Fruit fly (Drosophila melanogaster) whole organism, embryonic: Measurements from ENCODE around the gene Xe7.

Source experiments
- ATbp ChIP-seq: fragments of 200-800 bp; sonication (Bioruptor generic); optimal IDR thresholded peaks from 2 replicates; lab custom pipeline; 2017; ENCODE audit warnings: missing biosample characterization, mild to moderate bottlenecking, missing genetic modification characterization, missing genetic modification reagents
- Aef1 ChIP-seq: fragments of 200-800 bp; sonication (Bioruptor generic); IDR thresholded peaks from 3 replicates; pipeline ENCODE4 v1.3.6; 2022; ENCODE audit warnings: missing biosample characterization, missing genetic modification characterization
- Atf-2 ChIP-seq: fragments of 200-800 bp; sonication (Bioruptor generic); optimal IDR thresholded peaks from 2 replicates; lab custom pipeline; 2016; ENCODE audit warnings: missing biosample characterization, missing genetic modification characterization
- B-H1 ChIP-seq: fragments of 200-800 bp; sonication (Bioruptor generic); IDR thresholded peaks from 3 replicates; pipeline ENCODE4 v1.3.6; 2022; ENCODE audit warnings: missing biosample characterization, missing genetic modification characterization
- CG10274 ChIP-seq: fragments of 200-800 bp; sonication (Bioruptor generic); optimal IDR thresholded peaks from 3 replicates; lab custom pipeline; 2017; ENCODE audit warnings: missing biosample characterization, mild to moderate bottlenecking, missing genetic modification characterization
- CG10321 ChIP-seq: fragments of 200-800 bp; sonication (Bioruptor generic); IDR thresholded peaks from 2 replicates; pipeline ENCODE4 v1.3.6; 2022; ENCODE audit warnings: missing biosample characterization, missing genetic modification characterization
- CG11247 ChIP-seq: fragments of 200-800 bp; sonication (Bioruptor generic); IDR thresholded peaks from 2 replicates; pipeline ENCODE4 v1.3.6; 2022; ENCODE audit warnings: missing biosample characterization, missing genetic modification characterization
- CG12299 ChIP-seq: fragments of 200-800 bp; sonication (Bioruptor generic); optimal IDR thresholded peaks from 2 replicates; lab custom pipeline; 2018; ENCODE audit warnings: missing biosample characterization, mild to moderate bottlenecking, missing genetic modification characterization
- CG13287 ChIP-seq: fragments of 200-800 bp; sonication (Bioruptor generic); IDR thresholded peaks from 2 replicates; pipeline ENCODE4 v1.3.6; 2022; ENCODE audit warnings: missing biosample characterization, missing genetic modification characterization; ENCODE audit not compliant: partially characterized antibody
- CG13624 ChIP-seq: fragments of 200-800 bp; sonication (Bioruptor generic); optimal IDR thresholded peaks from 2 replicates; lab custom pipeline; 2016; ENCODE audit warnings: missing biosample characterization, missing genetic modification characterization
- CG14014 ChIP-seq: fragments of 200-800 bp; sonication (Bioruptor generic); IDR thresholded peaks from 2 replicates; pipeline ENCODE4 v1.3.6; 2022; ENCODE audit warnings: missing biosample characterization, missing genetic modification characterization
- CG1647 ChIP-seq: fragments of 200-800 bp; sonication (Bioruptor generic); optimal IDR thresholded peaks from 3 replicates; lab custom pipeline; 2016; ENCODE audit warnings: missing biosample characterization, missing genetic modification characterization
- CG17328 ChIP-seq: fragments of 200-800 bp; sonication (Bioruptor generic); IDR thresholded peaks from 2 replicates; pipeline ENCODE4 v1.3.6; 2022; ENCODE audit warnings: missing biosample characterization, missing genetic modification characterization
- CG18764 ChIP-seq: fragments of 200-800 bp; sonication (Bioruptor generic); optimal IDR thresholded peaks from 3 replicates; lab custom pipeline; 2016; ENCODE audit warnings: missing biosample characterization, missing genetic modification characterization
- CG2129 ChIP-seq: fragments of 200-800 bp; sonication (Bioruptor generic); IDR thresholded peaks from 2 replicates; pipeline ENCODE4 v1.3.6; 2022; ENCODE audit warnings: missing biosample characterization, missing genetic modification characterization; ENCODE audit not compliant: partially characterized antibody
- CG2712 ChIP-seq: fragments of 200-800 bp; optimal IDR thresholded peaks from 3 replicates; lab custom pipeline; 2019; ENCODE audit warnings: missing biosample characterization, mild to moderate bottlenecking, missing genetic modification characterization, moderate library complexity
- CG2875 ChIP-seq: fragments of 200-800 bp; sonication (Bioruptor generic); optimal IDR thresholded peaks from 2 replicates; lab custom pipeline; 2017; ENCODE audit warnings: missing biosample characterization, mild to moderate bottlenecking, missing genetic modification characterization, missing genetic modification reagents
- CG31224 ChIP-seq: fragments of 200-800 bp; sonication (Bioruptor generic); IDR thresholded peaks from 2 replicates; pipeline ENCODE4 v1.3.6; 2022; ENCODE audit warnings: missing biosample characterization, missing genetic modification characterization
- CG31365 ChIP-seq: fragments of 200-800 bp; sonication (Bioruptor generic); optimal IDR thresholded peaks from 2 replicates; lab custom pipeline; 2018; ENCODE audit warnings: missing biosample characterization, mild to moderate bottlenecking, missing genetic modification characterization
- CG31441 ChIP-seq: fragments of 200-800 bp; sonication (Bioruptor generic); IDR thresholded peaks from 2 replicates; pipeline ENCODE4 v1.3.6; 2022; ENCODE audit warnings: missing biosample characterization, missing genetic modification characterization
- CG3163 ChIP-seq: fragments of 200-800 bp; sonication (Bioruptor generic); optimal IDR thresholded peaks from 3 replicates; lab custom pipeline; 2016; ENCODE audit warnings: missing biosample characterization, missing genetic modification characterization
- CG32532 ChIP-seq: fragments of 200-800 bp; sonication (Bioruptor generic); IDR thresholded peaks from 2 replicates; pipeline ENCODE4 v1.3.6; 2022; ENCODE audit warnings: missing biosample characterization, missing genetic modification characterization
- CG6175 ChIP-seq: fragments of 200-800 bp; sonication (Bioruptor generic); IDR thresholded peaks from 3 replicates; pipeline ENCODE4 v1.3.6; 2022; ENCODE audit warnings: missing biosample characterization, missing genetic modification characterization
- CG8478 ChIP-seq: fragments of >200 bp; optimal IDR thresholded peaks from 2 replicates; lab custom pipeline; 2018
- CG9215 ChIP-seq: fragments of 200-800 bp; sonication (Bioruptor generic); IDR thresholded peaks from 2 replicates; pipeline ENCODE4 v1.3.6; 2022; ENCODE audit warnings: missing biosample characterization, missing genetic modification characterization
- CG9727 ChIP-seq: fragments of 200-800 bp; sonication (Bioruptor generic); optimal IDR thresholded peaks from 3 replicates; lab custom pipeline; 2017; ENCODE audit warnings: missing biosample characterization, mild to moderate bottlenecking, missing genetic modification characterization
- CG9876 ChIP-seq: fragments of 200-800 bp; sonication (Bioruptor generic); optimal IDR thresholded peaks from 2 replicates; lab custom pipeline; 2016; ENCODE audit warnings: missing biosample characterization, missing genetic modification characterization
- CTCF ChIP-seq: fragments of 200-800 bp; sonication (Bioruptor generic); optimal IDR thresholded peaks from 2 replicates; lab custom pipeline; 2017; ENCODE audit warnings: missing biosample characterization, mild to moderate bottlenecking, missing genetic modification characterization, moderate library complexity
- Camta ChIP-seq: fragments of 200-800 bp; sonication (Bioruptor generic); optimal IDR thresholded peaks from 2 replicates; lab custom pipeline; 2016; ENCODE audit warnings: missing biosample characterization, missing genetic modification characterization
- Dfd ChIP-seq, 2 experiments: fragments of >200 bp; optimal IDR thresholded peaks; 2 replicates each; lab custom pipeline; 2017; ENCODE audit warnings: missing biosample characterization in 2 of 2, missing genetic modification characterization in 2 of 2
- Doc3 ChIP-seq: fragments of 200-800 bp; sonication (Bioruptor generic); IDR thresholded peaks from 3 replicates; pipeline ENCODE4 v1.3.6; 2022; ENCODE audit warnings: missing biosample characterization, missing genetic modification characterization; ENCODE audit not compliant: partially characterized antibody
- Hmr ChIP-seq: fragments of 200-800 bp; sonication (Bioruptor generic); optimal IDR thresholded peaks from 3 replicates; lab custom pipeline; 2017; ENCODE audit warnings: mild to moderate bottlenecking, missing biosample characterization, missing genetic modification reagents, missing genetic modification characterization
- Meics ChIP-seq: fragments of 200-800 bp; sonication (Bioruptor generic); optimal IDR thresholded peaks from 2 replicates; lab custom pipeline; 2017; ENCODE audit warnings: missing biosample characterization, mild to moderate bottlenecking, missing genetic modification characterization
- Six4 ChIP-seq: fragments of 200-800 bp; sonication (Bioruptor generic); optimal IDR thresholded peaks from 2 replicates; lab custom pipeline; 2016; ENCODE audit warnings: missing biosample characterization, missing genetic modification characterization
- cas ChIP-seq: fragments of 200-800 bp; sonication (Bioruptor generic); IDR thresholded peaks from 2 replicates; pipeline ENCODE4 v1.3.6; 2022; ENCODE audit warnings: missing biosample characterization, missing genetic modification characterization
- caup ChIP-seq: fragments of 200-800 bp; sonication (Bioruptor generic); optimal IDR thresholded peaks from 3 replicates; lab custom pipeline; 2017; ENCODE audit warnings: missing biosample characterization, mild to moderate bottlenecking, missing genetic modification characterization, moderate library complexity; ENCODE audit not compliant: severe bottlenecking
- croc ChIP-seq: fragments of 200-800 bp; sonication (Bioruptor generic); conservative IDR thresholded peaks from 3 replicates; pipeline ENCODE4 v1.3.6; 2022; ENCODE audit warnings: missing biosample characterization, missing genetic modification characterization
- dan ChIP-seq: fragments of 200-800 bp; sonication (Bioruptor generic); IDR thresholded peaks from 2 replicates; pipeline ENCODE4 v1.3.6; 2022; ENCODE audit warnings: missing biosample characterization, missing genetic modification characterization
- disco-r ChIP-seq: fragments of 200-800 bp; sonication (Bioruptor generic); optimal IDR thresholded peaks from 2 replicates; lab custom pipeline; 2016; ENCODE audit warnings: missing biosample characterization, missing genetic modification characterization
- gsb-n ChIP-seq: fragments of 200-800 bp; sonication (Bioruptor generic); optimal IDR thresholded peaks from 3 replicates; lab custom pipeline; 2018; ENCODE audit warnings: missing biosample characterization, mild to moderate bottlenecking, missing genetic modification characterization
- jumu ChIP-seq: fragments of 200-800 bp; sonication (Bioruptor generic); optimal IDR thresholded peaks from 3 replicates; lab custom pipeline; 2016; ENCODE audit warnings: missing biosample characterization, missing genetic modification characterization
- lilli ChIP-seq: fragments of 200-800 bp; sonication (Bioruptor generic); optimal IDR thresholded peaks from 3 replicates; lab custom pipeline; 2016; ENCODE audit warnings: missing biosample characterization, missing genetic modification characterization
- prd ChIP-seq, 3 experiments: fragments of >200 bp in 2 of 3; fragments of 200-800 bp in 1 of 3; sonication (Bioruptor generic) in 1 of 3; optimal IDR thresholded peaks in 2 of 3; IDR thresholded peaks in 1 of 3; 2 replicates in 2 of 3; 3 replicates in 1 of 3; pipeline versions ENCODE4 v1.3.6 to Lab custom; 2017 to 2022; ENCODE audit warnings: missing biosample characterization in 1 of 3, missing genetic modification characterization in 1 of 3
- pros ChIP-seq: fragments of 200-800 bp; sonication (Bioruptor generic); optimal IDR thresholded peaks from 3 replicates; lab custom pipeline; 2019; ENCODE audit warnings: missing biosample characterization, mild to moderate bottlenecking, missing genetic modification characterization, moderate library complexity
- pzg ChIP-seq: fragments of 200-800 bp; sonication (Bioruptor generic); optimal IDR thresholded peaks from 3 replicates; lab custom pipeline; 2018; ENCODE audit warnings: missing biosample characterization, mild to moderate bottlenecking, missing genetic modification characterization, moderate library complexity
- sc ChIP-seq, 3 experiments: fragments of >200 bp in 2 of 3; fragments of 200-800 bp in 1 of 3; sonication (Bioruptor generic) in 1 of 3; optimal IDR thresholded peaks; 2 replicates in 2 of 3; 3 replicates in 1 of 3; lab custom pipeline; 2017; ENCODE audit warnings: mild to moderate bottlenecking in 1 of 3, missing biosample characterization in 1 of 3, missing genetic modification characterization in 1 of 3, missing genetic modification reagents in 1 of 3
- schlank ChIP-seq: fragments of 200-800 bp; sonication (Bioruptor generic); optimal IDR thresholded peaks from 2 replicates; lab custom pipeline; 2018; ENCODE audit warnings: missing biosample characterization, mild to moderate bottlenecking, missing genetic modification characterization
- slbo ChIP-seq: fragments of 200-800 bp; sonication (Bioruptor generic); IDR thresholded peaks from 2 replicates; pipeline ENCODE4 v1.3.6; 2022; ENCODE audit warnings: missing biosample characterization, missing genetic modification characterization
- tgo ChIP-seq: fragments of 200-800 bp; sonication (Bioruptor generic); IDR thresholded peaks from 3 replicates; pipeline ENCODE4 v1.3.6; 2022; ENCODE audit warnings: missing biosample characterization, missing genetic modification characterization
- zen ChIP-seq: fragments of 200-800 bp; sonication (Bioruptor generic); optimal IDR thresholded peaks from 3 replicates; lab custom pipeline; 2018; ENCODE audit warnings: missing biosample characterization, mild to moderate bottlenecking, missing genetic modification characterization, moderate library complexity

Xe7 gene

DNA sequence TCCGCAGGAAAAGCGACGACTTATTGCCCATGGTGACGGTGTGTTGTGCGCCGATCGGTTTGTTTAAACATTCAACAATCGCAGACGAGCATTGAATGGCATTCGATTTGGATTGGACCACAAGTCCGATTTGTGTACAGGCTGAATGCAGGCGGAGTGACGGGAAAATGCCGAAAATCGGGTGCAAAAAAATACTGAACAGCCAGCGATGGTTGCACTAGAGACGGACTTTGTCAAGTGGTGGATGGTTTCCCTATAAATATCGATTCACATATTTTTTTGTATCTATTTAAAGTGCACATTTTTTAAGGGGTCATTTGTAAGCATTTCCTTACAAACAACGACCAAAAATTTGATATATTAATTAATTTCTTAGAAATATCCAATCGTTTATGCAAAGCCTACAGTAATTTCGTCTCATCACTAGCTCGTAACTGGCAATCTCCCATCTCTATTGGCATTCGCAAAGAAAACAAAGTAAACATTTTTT is 14.4 kb downstream of the Xe7 start, which contains the start of the genes elm and MED27 (continued):
- TF ChIP-seq Hmr (peak; percentile 93), Six4 (GFP tag; lab: Kevin White, UChicago) (peak; percentile 85), CG10321 (GFP tag; lab: Robert Waterston, UW) (peak; percentile 48; the same call in 1 of the 2 replicates), CG31365 (tag; lab: Kevin White, UChicago) (no peak), CG6175 (GFP tag; lab: Robert Waterston, UW) (peak; percentile 77; the same call in 2 of the 3 replicates), pros (GFP tag; lab: Kevin White, UChicago) (peak; percentile 16), CG32532 (GFP tag; lab: Robert Waterston, UW) (peak; percentile 94), CG17328 (GFP tag; lab: Robert Waterston, UW) (peak; percentile 82), cas (GFP tag; lab: Robert Waterston, UW) (peak; percentile 86), Doc3 (GFP tag; lab: Robert Waterston, UW) (peak; percentile 96), lilli (peak; percentile 98), Atf-2 (GFP tag; lab: Kevin White, UChicago) (peak; percentile 92), CG9876 (GFP tag; lab: Kevin White, UChicago) (peak; percentile 80), CG13287 (GFP tag; lab: Robert Waterston, UW) (peak; percentile 95), CG2712 (tag; lab: Kevin White, UChicago) (peak; percentile 95), prd (optimal IDR thresholded peaks at IDR 0.05; lab: Kevin White, UChicago) (no peak), prd (GFP tag; IDR thresholded peaks at IDR 0.05; lab: Robert Waterston, UW) (peak; percentile 98), CG13624 (peak; percentile 94), ATbp (GFP tag; lab: Kevin White, UChicago) (peak; percentile 68), sc (optimal IDR thresholded peaks at IDR 0.05; lab: Kevin White, UChicago) (no peak), sc (GFP tag; optimal IDR thresholded peaks at IDR 0.05; lab: Kevin White, UChicago) (peak; percentile 71), CTCF (GFP tag; lab: Kevin White, UChicago) (no peak), Camta (GFP tag; lab: Kevin White, UChicago) (peak; percentile 94), CG18764 (GFP tag; lab: Kevin White, UChicago) (peak; percentile 87), CG3163 (GFP tag; lab: Kevin White, UChicago) (peak; percentile 70), CG1647 (GFP tag; lab: Kevin White, UChicago) (peak; percentile 89), disco-r (GFP tag; lab: Kevin White, UChicago) (peak; percentile 79), CG10274 (peak; percentile 68), caup (GFP tag; lab: Kevin White, UChicago) (peak; percentile 87), jumu (GFP tag; lab: Kevin White, UChicago) (peak; percentile 94), B-H1 (peak; percentile 91), CG8478 (lab: Kevin White, UChicago) (no peak), CG9727 (GFP tag; lab: Kevin White, UChicago) (peak; percentile 94), CG31441 (peak; percentile 90), schlank (tag; lab: Kevin White, UChicago) (peak; percentile 53), dan (peak; percentile 92), CG9215 (peak; percentile 96), slbo (GFP tag; lab: Robert Waterston, UW) (peak; percentile 97), CG31224 (peak; percentile 87), zen (peak; percentile 94), Aef1 (GFP tag; lab: Robert Waterston, UW) (peak; percentile 95), croc (peak; percentile 90), CG2875 (peak; percentile 81), CG2129 (GFP tag; lab: Robert Waterston, UW) (peak; percentile 97), gsb-n (tag; lab: Kevin White, UChicago) (no peak), Meics (GFP tag; lab: Kevin White, UChicago) (peak; percentile 87), tgo (GFP tag; lab: Robert Waterston, UW) (peak; percentile 94), Dfd (GFP tag; optimal IDR thresholded peaks at IDR 0.05; lab: Kevin White, UChicago) (peak in 1 of 2 experiments; percentile 59), CG12299 (tag; lab: Kevin White, UChicago) (peak; percentile 77), pzg (GFP tag; lab: Kevin White, UChicago) (peak; percentile 87), CG14014 (GFP tag; lab: Robert Waterston, UW) (peak; percentile 93), CG11247 (GFP tag; lab: Robert Waterston, UW) (peak; percentile 91)
